Worm (Caenorhabditis elegans): ENCODE measurements around the gene F47B8.8.

F47B8.8 gene

ce11 chrV:14355738-14356368 is 24.3 kb downstream of the F47B8.8 start, which contains the start of gene cyn-1 (continued):
- peak; percentile 89 for TF ChIP-seq nhr-20 (tag; optimal IDR thresholded peaks at IDR 0.05)
- peak; percentile 58 for TF ChIP-seq F16B12.6 (tag; optimal IDR thresholded peaks at IDR 0.05)
- no peak for TF ChIP-seq ces-1 (GFP tag; optimal IDR thresholded peaks at IDR 0.05)
- TF ChIP-seq mef-2 (tag; optimal IDR thresholded peaks at IDR 0.05): no peak
- peak; percentile 88 for TF ChIP-seq nhr-90 (tag; optimal IDR thresholded peaks at IDR 0.05; ENCODE audit: poor library complexity)
- peak; percentile 90 for TF ChIP-seq xbp-1 (tag; optimal IDR thresholded peaks at IDR 0.05)
- TF ChIP-seq swsn-7 (tag; optimal IDR thresholded peaks at IDR 0.05): peak; percentile 91
- peak; percentile 71 for TF ChIP-seq fos-1 (tag; optimal IDR thresholded peaks at IDR 0.05)
- peak; percentile 66 for TF ChIP-seq ama-1 (optimal IDR thresholded peaks at IDR 0.05)

ce11 chrV:14358577-14358976 is 27.0 kb downstream of the F47B8.8 start, which contains the start of gene Y49A3A.4:
TSS of gene Y49A3A.4 (minus strand) at chrV:14358890.
- TF ChIP-seq ets-5 (GFP tag; IDR thresholded peaks at IDR 0.05) (no peak), nhr-85 (tag) (peak; percentile 13), ceh-88 (GFP tag; IDR thresholded peaks at IDR 0.05) (no peak), pax-3 (tag; optimal IDR thresholded peaks at IDR 0.05) (no peak), sox-4 (tag; optimal IDR thresholded peaks at IDR 0.05) (no peak), nhr-19 (GFP tag; conservative IDR thresholded peaks at IDR 0.05) (peak; percentile 32; the same call in 1 of the 2 replicates), tbx-2 (tag; optimal IDR thresholded peaks at IDR 0.05) (no peak), fkh-8 (tag; optimal IDR thresholded peaks at IDR 0.05) (no peak), isw-1 (GFP tag; IDR thresholded peaks at IDR 0.05) (no peak), grh-1 (GFP tag; IDR thresholded peaks at IDR 0.05) (0 out of 2 replicates have a peak, but pooled peaks have one; percentile 9), swsn-7 (tag; optimal IDR thresholded peaks at IDR 0.05) (no peak), nhr-71 (tag; optimal IDR thresholded peaks at IDR 0.05) (peak; percentile 13), ztf-11 (tag; optimal IDR thresholded peaks at IDR 0.05) (no peak), rnt-1 (tag; optimal IDR thresholded peaks at IDR 0.05) (peak; percentile 29), nhr-77 (tag; optimal IDR thresholded peaks at IDR 0.05) (no peak), snpc-4 (tag; optimal IDR thresholded peaks at IDR 0.05) (peak; percentile 86), fos-1 (tag; optimal IDR thresholded peaks at IDR 0.05) (no peak), fkh-4 (tag; optimal IDR thresholded peaks at IDR 0.05; ENCODE audit: borderline replicate concordance) (no peak), Y116A8C.19 (tag; optimal IDR thresholded peaks at IDR 0.05; ENCODE audit: borderline replicate concordance) (no peak), pag-3 (tag; optimal IDR thresholded peaks at IDR 0.05; ENCODE audit: borderline replicate concordance, insufficient read depth) (no peak), egl-13 (tag; optimal IDR thresholded peaks at IDR 0.05) (no peak), nhr-90 (tag; optimal IDR thresholded peaks at IDR 0.05; ENCODE audit: poor library complexity) (peak; percentile 34), nhr-237 (tag; optimal IDR thresholded peaks at IDR 0.05) (no peak)

ce11 chrV:14361973-14362372 is 30.4 kb downstream of the F47B8.8 start:
- TF ChIP-seq nhr-19 (GFP tag; conservative IDR thresholded peaks at IDR 0.05) (no peak), hlh-17 (GFP tag; optimal IDR thresholded peaks at IDR 0.05; ENCODE audit: borderline replicate concordance) (no peak), lin-14 (GFP tag; optimal IDR thresholded peaks at IDR 0.05) (no peak), nhr-85 (tag) (no peak), blmp-1 (tag; optimal IDR thresholded peaks at IDR 0.05) (no peak), pqm-1 (tag; optimal IDR thresholded peaks at IDR 0.05) (no peak), C16A3.4 (tag; optimal IDR thresholded peaks at IDR 0.05) (no peak), nhr-12 (tag; optimal IDR thresholded peaks at IDR 0.05) (no peak), hpl-2 (GFP tag; optimal IDR thresholded peaks at IDR 0.05) (no peak), C34B4.2 (tag; optimal IDR thresholded peaks at IDR 0.05) (no peak), egl-13 (tag; optimal IDR thresholded peaks at IDR 0.05) (no peak), lin-35 (GFP tag; optimal IDR thresholded peaks at IDR 0.05) (no peak), mef-2 (tag; optimal IDR thresholded peaks at IDR 0.05) (no peak), ces-1 (GFP tag; optimal IDR thresholded peaks at IDR 0.05) (no peak), rnt-1 (tag; optimal IDR thresholded peaks at IDR 0.05) (no peak), hlh-4 (tag; optimal IDR thresholded peaks at IDR 0.05) (no peak)

Measured in whole organism, L1 larva.